Fruit fly (Drosophila melanogaster) whole organism: Measurements from ENCODE around the gene CG14269.

ENCODE experiments used
- CG8478 ChIP-seq: fragments of >200 bp; optimal IDR thresholded peaks from 2 replicates; lab custom pipeline; 2018; ENCODE audit warnings: inconsistent platforms
- Dll ChIP-seq: fragments of >200 bp; optimal IDR thresholded peaks from 2 replicates; lab custom pipeline; 2017
- EcR ChIP-seq, 2 experiments: fragments of >200 bp; optimal IDR thresholded peaks; 2 replicates each; lab custom pipeline; 2017; ENCODE audit warnings: missing biosample characterization in 2 of 2, missing genetic modification characterization in 2 of 2, missing genetic modification reagents in 2 of 2
- pan ChIP-seq: fragments of >200 bp; optimal IDR thresholded peaks from 2 replicates; lab custom pipeline; 2017
- psq ChIP-seq: fragments of >200 bp; optimal IDR thresholded peaks from 2 replicates; lab custom pipeline; 2017
- usp ChIP-seq: fragments of >200 bp; optimal IDR thresholded peaks from 2 replicates; lab custom pipeline; 2017; ENCODE audit warnings: missing biosample characterization, missing genetic modification characterization, mixed read lengths

CG14269 gene

DNA sequence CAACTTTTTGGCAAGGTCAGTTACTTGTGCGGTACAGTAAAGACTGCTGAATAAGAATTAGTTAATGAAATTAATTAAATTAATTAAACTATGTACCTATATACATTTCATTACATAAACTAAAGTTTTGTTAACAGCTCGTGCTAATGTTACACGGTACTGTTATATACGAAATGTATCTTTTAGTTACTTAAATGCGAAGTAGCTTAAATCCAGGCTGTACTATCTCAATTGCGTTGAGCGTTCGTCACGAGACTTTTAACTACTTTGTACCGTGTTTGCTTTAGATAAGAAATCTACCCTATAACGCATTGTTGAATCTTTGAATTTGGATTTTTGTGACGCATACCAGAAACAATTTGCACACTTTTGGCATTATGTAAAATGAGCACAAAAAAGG, 36.3 kb downstream of the CG14269 start:
- no peak for TF ChIP-seq Dll (lab: Kevin White, UChicago)
- no peak for TF ChIP-seq psq (lab: Kevin White, UChicago)
- TF ChIP-seq pan (lab: Kevin White, UChicago), result no peak
- TF ChIP-seq EcR (GFP tag; optimal IDR thresholded peaks at IDR 0.05; lab: Kevin White, UChicago), result no peak
- no peak for TF ChIP-seq usp (GFP tag; lab: Kevin White, UChicago)
- no peak for TF ChIP-seq CG8478 (lab: Kevin White, UChicago)

DNA sequence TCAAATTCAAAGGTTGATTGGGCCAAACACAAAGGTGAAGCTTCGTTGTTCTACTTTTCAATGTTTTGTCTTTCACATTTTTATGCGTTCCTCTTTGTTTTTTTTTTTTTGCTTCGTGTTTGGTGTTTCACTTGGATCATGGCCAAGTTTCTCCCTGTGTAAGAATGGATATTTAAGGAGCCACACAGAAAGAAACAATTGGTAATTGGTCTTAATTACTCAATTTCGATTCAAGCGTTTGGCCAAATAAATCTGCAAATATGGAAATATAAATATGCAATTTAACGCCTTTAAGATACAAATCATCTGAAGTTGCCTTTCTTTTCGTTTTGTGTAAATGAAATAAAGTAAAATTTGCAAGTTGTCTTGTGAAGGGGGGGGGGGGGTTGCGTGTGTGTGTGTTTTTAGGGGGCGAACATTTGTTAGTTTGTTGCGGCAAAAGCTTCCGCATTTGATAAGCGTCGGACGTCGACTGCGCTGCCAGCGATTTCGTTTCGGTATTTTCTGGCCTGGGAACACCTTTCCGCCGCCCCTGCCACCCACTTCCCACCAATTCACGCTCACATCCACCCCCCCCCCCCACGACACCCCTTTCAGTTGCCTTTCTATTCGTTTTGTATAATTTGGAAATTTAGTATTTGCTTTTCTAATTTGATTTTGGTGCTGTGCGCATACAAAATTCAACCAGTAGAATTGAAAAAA, 36.9 kb downstream of the CG14269 start:
- TF ChIP-seq usp (GFP tag; lab: Kevin White, UChicago), result no peak
- TF ChIP-seq Dll (lab: Kevin White, UChicago), result no peak
- TF ChIP-seq EcR (GFP tag; optimal IDR thresholded peaks at IDR 0.05; lab: Kevin White, UChicago), result no peak
- no peak for TF ChIP-seq psq (lab: Kevin White, UChicago)
- no peak for TF ChIP-seq CG8478 (lab: Kevin White, UChicago)
- TF ChIP-seq pan (lab: Kevin White, UChicago), result no peak

DNA sequence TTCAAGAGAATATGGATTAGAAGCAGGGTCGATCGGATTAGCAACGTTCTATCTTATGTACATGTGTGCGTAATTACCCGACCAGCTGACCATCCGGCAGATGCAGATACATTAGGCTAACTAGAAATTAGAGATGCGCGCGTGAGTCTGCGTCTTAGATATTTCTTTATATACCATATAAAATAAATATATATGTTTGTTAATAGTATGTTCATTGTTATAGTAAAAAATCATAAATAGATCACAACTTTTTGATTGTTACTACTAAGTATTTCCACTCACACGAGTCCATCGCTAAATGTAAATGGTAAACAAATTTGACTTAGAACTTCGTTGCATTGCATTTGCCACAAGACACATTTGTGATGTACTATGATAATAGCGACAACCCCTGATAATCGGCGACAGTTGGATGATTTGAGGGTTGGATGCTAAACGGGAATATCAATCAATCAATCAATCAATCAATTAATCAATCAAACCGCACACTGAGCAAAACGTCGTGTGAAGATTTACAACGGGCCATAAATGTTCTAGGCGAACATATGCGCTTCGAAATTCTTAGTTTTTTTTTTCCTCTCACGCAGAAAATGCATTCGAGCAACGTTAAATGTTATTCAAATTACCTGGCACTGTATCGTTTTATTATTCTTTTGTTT, 38.6 kb downstream of the CG14269 start:
- TF ChIP-seq usp (GFP tag; lab: Kevin White, UChicago) (no peak), pan (lab: Kevin White, UChicago) (no peak), CG8478 (lab: Kevin White, UChicago) (no peak), psq (lab: Kevin White, UChicago) (no peak), EcR (GFP tag; optimal IDR thresholded peaks at IDR 0.05; lab: Kevin White, UChicago) (no peak), Dll (lab: Kevin White, UChicago) (no peak)

- TF ChIP-seq EcR (GFP tag; optimal IDR thresholded peaks at IDR 0.05; lab: Kevin White, UChicago) (no peak), CG8478 (lab: Kevin White, UChicago) (no peak), psq (lab: Kevin White, UChicago) (no peak), usp (GFP tag; lab: Kevin White, UChicago) (no peak), pan (lab: Kevin White, UChicago) (no peak), Dll (lab: Kevin White, UChicago) (no peak)
Observed at dm6 chrX:3394144-3394543, 41.5 kb downstream of the CG14269 start.

DNA sequence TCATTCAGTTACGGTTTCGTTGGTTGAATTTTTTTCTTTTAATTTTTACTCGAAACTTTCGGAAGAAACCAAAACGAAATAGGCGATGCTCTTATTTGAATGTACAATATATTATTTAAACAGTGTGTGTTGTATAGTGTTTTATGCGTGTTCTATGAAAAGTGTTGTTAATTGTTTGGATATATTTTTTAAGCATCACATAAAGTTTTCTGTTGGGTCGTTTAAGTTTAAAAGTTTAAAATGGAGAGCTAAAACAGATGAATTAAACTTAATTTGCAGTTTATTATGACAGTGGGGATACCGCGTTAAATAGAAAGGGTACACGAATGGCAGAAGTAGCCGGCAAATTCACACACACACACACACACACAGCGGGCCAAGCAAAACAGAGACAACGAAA, 45.7 kb downstream of the CG14269 start:
- no peak for TF ChIP-seq psq (lab: Kevin White, UChicago)
- no peak for TF ChIP-seq CG8478 (lab: Kevin White, UChicago)
- no peak for TF ChIP-seq usp (GFP tag; lab: Kevin White, UChicago)
- no peak for TF ChIP-seq Dll (lab: Kevin White, UChicago)
- no peak for TF ChIP-seq pan (lab: Kevin White, UChicago)
- TF ChIP-seq EcR (GFP tag; optimal IDR thresholded peaks at IDR 0.05; lab: Kevin White, UChicago), result no peak
